Worm (Caenorhabditis elegans): ENCODE measurements around the gene Y44A6D.3.
A peak's percentile ranks its signal among the peaks of the same experiment; 100 is the strongest.

The Y44A6D.3 gene

ce11 chrV:20779707-20780346, 12.4 kb downstream of the Y44A6D.3 start:
- TF ChIP-seq odd-2 (tag; optimal IDR thresholded peaks at IDR 0.05), result no peak
- peak; percentile 70 for TF ChIP-seq unc-55 (GFP tag; optimal IDR thresholded peaks at IDR 0.05)

ce11 chrV:20778886-20779285, 13.3 kb downstream of the Y44A6D.3 start:
- no peak for TF ChIP-seq nhr-232 (tag; optimal IDR thresholded peaks at IDR 0.05)

- TF ChIP-seq npax-4 (tag; optimal IDR thresholded peaks at IDR 0.05) (no peak), ceh-22 (tag; optimal IDR thresholded peaks at IDR 0.05) (peak; percentile 85), pqm-1 (tag; optimal IDR thresholded peaks at IDR 0.05) (peak; percentile 78), tbx-2 (tag; optimal IDR thresholded peaks at IDR 0.05) (peak; percentile 80), ref-2 (tag; optimal IDR thresholded peaks at IDR 0.05) (peak; percentile 73), mec-3 (tag; optimal IDR thresholded peaks at IDR 0.05; ENCODE audit: borderline replicate concordance) (no peak), syd-9 (tag; optimal IDR thresholded peaks at IDR 0.05) (peak; percentile 40), unc-86 (tag; optimal IDR thresholded peaks at IDR 0.05) (no peak), dmd-4 (tag; optimal IDR thresholded peaks at IDR 0.05; ENCODE audit: borderline replicate concordance) (no peak), ceh-45 (GFP tag; IDR thresholded peaks at IDR 0.05) (no peak), C08G9.2 (tag; optimal IDR thresholded peaks at IDR 0.05) (no peak), odd-2 (tag; optimal IDR thresholded peaks at IDR 0.05) (no peak), fkh-10 (GFP tag; optimal IDR thresholded peaks at IDR 0.05) (no peak), ceh-14 (tag; optimal IDR thresholded peaks at IDR 0.05) (peak; percentile 61), hlh-15 (tag; optimal IDR thresholded peaks at IDR 0.05) (no peak), ama-1 (optimal IDR thresholded peaks at IDR 0.05) (no peak), fax-1 (tag; optimal IDR thresholded peaks at IDR 0.05) (no peak), pax-1 (tag; optimal IDR thresholded peaks at IDR 0.05) (peak; percentile 75), lim-6 (tag; optimal IDR thresholded peaks at IDR 0.05) (no peak), ceh-6 (GFP tag; optimal IDR thresholded peaks at IDR 0.05) (no peak), fkh-6 (tag; optimal IDR thresholded peaks at IDR 0.05) (no peak), tbx-7 (tag; optimal IDR thresholded peaks at IDR 0.05) (peak; percentile 21), pat-9 (tag; optimal IDR thresholded peaks at IDR 0.05) (no peak), unc-42 (tag; optimal IDR thresholded peaks at IDR 0.05) (peak; percentile 98), dve-1 (tag; optimal IDR thresholded peaks at IDR 0.05) (peak; percentile 59), pha-2 (tag; optimal IDR thresholded peaks at IDR 0.05) (peak; percentile 27), hlh-13 (GFP tag; optimal IDR thresholded peaks at IDR 0.05) (no peak), ahr-1 (tag; optimal IDR thresholded peaks at IDR 0.05) (no peak), gmeb-2 (tag; optimal IDR thresholded peaks at IDR 0.05) (peak; percentile 11), K02D7.2 (tag; optimal IDR thresholded peaks at IDR 0.05) (no peak), hlh-8 (tag; optimal IDR thresholded peaks at IDR 0.05) (peak; percentile 78), sox-2 (GFP tag; IDR thresholded peaks at IDR 0.05) (no peak), nhr-232 (tag; optimal IDR thresholded peaks at IDR 0.05) (no peak), che-1 (tag; optimal IDR thresholded peaks at IDR 0.05) (no peak), ceh-18 (tag; optimal IDR thresholded peaks at IDR 0.05) (peak; percentile 95), zip-5 (tag; optimal IDR thresholded peaks at IDR 0.05) (no peak), ceh-34 (tag; optimal IDR thresholded peaks at IDR 0.05) (peak; percentile 73), F13H6.1 (tag; optimal IDR thresholded peaks at IDR 0.05) (peak; percentile 81), K09A11.1 (tag; optimal IDR thresholded peaks at IDR 0.05; ENCODE audit: insufficient read depth) (peak; percentile 40), T23F11.4 (GFP tag; optimal IDR thresholded peaks at IDR 0.05) (no peak), ceh-24 (tag; optimal IDR thresholded peaks at IDR 0.05) (no peak), lin-11 (tag; optimal IDR thresholded peaks at IDR 0.05) (no peak), rnt-1 (tag; optimal IDR thresholded peaks at IDR 0.05) (peak; percentile 83), madf-2 (tag; optimal IDR thresholded peaks at IDR 0.05) (peak; percentile 80), ceh-30 (tag; optimal IDR thresholded peaks at IDR 0.05) (no peak), pros-1 (tag; optimal IDR thresholded peaks at IDR 0.05) (peak; percentile 15), Y22D7AL.16 (tag; optimal IDR thresholded peaks at IDR 0.05) (peak; percentile 10), nhr-11 (tag; optimal IDR thresholded peaks at IDR 0.05) (no peak)
Observed at ce11 chrV:20778257-20778697, 13.9 kb downstream of the Y44A6D.3 start.
